Worm (Caenorhabditis elegans): ENCODE results near the gene Y71H2AM.20.

DNA sequence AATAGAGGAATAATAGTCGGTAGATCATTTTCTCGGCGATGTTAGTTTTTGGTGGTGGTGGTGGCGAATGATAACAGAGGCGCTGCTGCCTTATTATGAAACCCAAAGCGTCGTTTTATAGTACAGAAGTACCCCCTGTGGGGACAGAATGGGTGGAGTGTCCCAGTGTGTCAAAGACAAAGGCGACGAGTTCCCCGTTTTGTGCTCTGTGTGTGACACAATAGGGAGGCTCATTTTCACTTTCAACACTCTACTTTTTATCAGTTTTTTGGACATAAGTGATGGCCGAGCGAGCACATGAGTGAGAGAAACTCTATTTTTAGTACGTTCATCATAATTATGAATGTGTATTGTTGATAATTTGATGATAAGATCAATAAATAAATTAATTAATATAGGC is 25.0 kb downstream of the Y71H2AM.20 start, which contains the start of gene pho-9:
- TF ChIP-seq pha-4 (tag; optimal IDR thresholded peaks at IDR 0.05) (peak; percentile 31), fkh-10 (GFP tag; optimal IDR thresholded peaks at IDR 0.05) (no peak), sea-2 (GFP tag; optimal IDR thresholded peaks at IDR 0.05) (no peak), aly-2 (tag; optimal IDR thresholded peaks at IDR 0.05) (no peak)
